Fruit fly (Drosophila melanogaster): ENCODE measurements around the gene TBC1D16.

dm6 chr2L:10468978-10469377 is 33.5 kb upstream of the TBC1D16 start:
- no peak for TF ChIP-seq CG11617 (GFP tag; optimal IDR thresholded peaks at IDR 0.05)
- no peak for TF ChIP-seq CG33017 (tag; optimal IDR thresholded peaks at IDR 0.05)
